Worm (Caenorhabditis elegans) whole organism, young adult: ENCODE data around the gene ptr-19.

ENCODE experiments used
- F49E8.2 ChIP-seq: sonication (generic microtip); optimal IDR thresholded peaks from 3 replicates; lab custom pipeline; 2017; ENCODE audit warnings: missing genetic modification characterization, mild to moderate bottlenecking, missing compliant biosample characterization, antibody characterized with exemption, moderate library complexity; ENCODE audit not compliant: insufficient read depth
- egl-18 ChIP-seq: fragments of 200-800 bp; sonication (Bioruptor generic); IDR thresholded peaks from 2 replicates; pipeline ENCODE4 v1.3.6; 2022; ENCODE audit warnings: missing genetic modification reagents, missing genetic modification characterization, missing compliant biosample characterization
- lin-54 ChIP-seq: fragments of 200-800 bp; sonication (Bioruptor generic); optimal IDR thresholded peaks from 2 replicates; lab custom pipeline; 2018; ENCODE audit warnings: mild to moderate bottlenecking, missing genetic modification characterization, missing compliant biosample characterization
- lir-1 ChIP-seq: fragments of 200-800 bp; sonication (Bioruptor generic); conservative IDR thresholded peaks from 2 replicates; pipeline ENCODE4 v1.3.6; 2022; ENCODE audit warnings: missing genetic modification reagents, missing genetic modification characterization, missing compliant biosample characterization
- nfya-2 ChIP-seq: fragments of 200-800 bp; sonication (Bioruptor generic); IDR thresholded peaks from 2 replicates; pipeline ENCODE4 v1.3.6; 2022; ENCODE audit warnings: missing genetic modification reagents, missing genetic modification characterization, missing compliant biosample characterization
- pha-4 ChIP-seq: fragments of 150-350 bp; sonication (generic microtip); optimal IDR thresholded peaks from 2 replicates; lab custom pipeline; 2014; ENCODE audit warnings: missing biosample characterization, missing genetic modification reagents, missing genetic modification characterization

- no peak for TF ChIP-seq F49E8.2 (tag; lab: Kevin White, UChicago)
- TF ChIP-seq egl-18 (GFP tag; lab: Robert Waterston, UW) = no peak
- no peak for TF ChIP-seq pha-4 (tag; lab: Kevin White, UChicago)
- TF ChIP-seq lir-1 (GFP tag; lab: Robert Waterston, UW) = no peak
- TF ChIP-seq nfya-2 (GFP tag; lab: Robert Waterston, UW) = no peak
- TF ChIP-seq lin-54 (GFP tag; lab: Kevin White, UChicago) = no peak
These were observed 23.5 kb downstream of the ptr-19 start for ce11 chrIII:10805172-10805571.
